Worm (Caenorhabditis elegans): Measurements from ENCODE around the gene swt-3.

DNA sequence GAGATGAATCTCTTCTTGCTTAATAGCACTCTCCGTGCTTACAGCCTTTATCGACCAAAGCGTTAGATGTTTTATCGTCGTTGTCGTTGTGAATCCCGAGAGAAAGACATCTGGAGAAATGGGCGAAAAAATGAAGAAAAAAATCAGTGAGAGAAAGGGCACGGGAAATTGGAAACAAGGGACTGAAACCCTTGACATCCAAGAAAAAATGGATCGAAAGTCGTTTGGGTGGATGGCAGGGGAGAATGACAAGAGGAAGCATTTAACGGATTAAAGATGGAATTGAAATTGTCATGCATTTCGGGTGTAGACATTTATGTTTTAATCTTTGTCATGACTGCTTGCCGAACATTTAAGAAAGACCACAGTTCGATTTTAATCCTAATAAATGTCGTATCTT is 6.7 kb downstream of the swt-3 start, which contains the start of gene inpp-1:
- TF ChIP-seq egl-27 (tag; optimal IDR thresholded peaks at IDR 0.05), result no peak
- TF ChIP-seq alr-1 (tag; optimal IDR thresholded peaks at IDR 0.05), result no peak
- no peak for TF ChIP-seq peb-1 (tag; optimal IDR thresholded peaks at IDR 0.05)
- no peak for TF ChIP-seq ztf-11 (tag; optimal IDR thresholded peaks at IDR 0.05)

Measured in whole organism, L2 larva.